Worm (Caenorhabditis elegans): ENCODE measurements around the gene gcc-2.

Gene gcc-2

ce11 chrIII:9765465-9765900 lies 3.5 kb upstream of the gcc-2 start:
- TF ChIP-seq elt-4 (tag; optimal IDR thresholded peaks at IDR 0.05) (no peak), hlh-30 (tag; optimal IDR thresholded peaks at IDR 0.05; ENCODE audit: insufficient read depth) (peak; percentile 96), elt-2 (tag; optimal IDR thresholded peaks at IDR 0.05) (peak; percentile 78), ceh-48 (tag; optimal IDR thresholded peaks at IDR 0.05) (no peak), syd-9 (tag; optimal IDR thresholded peaks at IDR 0.05) (peak; percentile 84), pros-1 (tag; optimal IDR thresholded peaks at IDR 0.05) (peak; percentile 92), Y22D7AL.16 (tag; optimal IDR thresholded peaks at IDR 0.05) (peak; percentile 51), hlh-6 (tag; optimal IDR thresholded peaks at IDR 0.05) (no peak), pag-3 (tag; optimal IDR thresholded peaks at IDR 0.05; ENCODE audit: borderline replicate concordance) (no peak), dmd-4 (tag; optimal IDR thresholded peaks at IDR 0.05; ENCODE audit: borderline replicate concordance) (peak; percentile 79), pha-2 (tag; optimal IDR thresholded peaks at IDR 0.05) (peak; percentile 79), unc-86 (tag; optimal IDR thresholded peaks at IDR 0.05) (peak; percentile 52), sox-4 (tag; optimal IDR thresholded peaks at IDR 0.05) (peak; percentile 72), mec-3 (tag; optimal IDR thresholded peaks at IDR 0.05; ENCODE audit: borderline replicate concordance) (no peak), T23F11.4 (GFP tag; optimal IDR thresholded peaks at IDR 0.05) (peak; percentile 74), ceh-6 (GFP tag; optimal IDR thresholded peaks at IDR 0.05) (peak; percentile 79), nhr-232 (tag; optimal IDR thresholded peaks at IDR 0.05) (no peak), ceh-34 (tag; optimal IDR thresholded peaks at IDR 0.05) (peak; percentile 93), ceh-19 (GFP tag; optimal IDR thresholded peaks at IDR 0.05) (peak; percentile 76), C08G9.2 (tag; optimal IDR thresholded peaks at IDR 0.05) (peak; percentile 57), ceh-30 (tag; optimal IDR thresholded peaks at IDR 0.05) (peak; percentile 82), ceh-22 (tag; optimal IDR thresholded peaks at IDR 0.05) (no peak), hlh-13 (GFP tag; optimal IDR thresholded peaks at IDR 0.05) (no peak), odd-2 (tag; optimal IDR thresholded peaks at IDR 0.05) (no peak), hlh-15 (tag; optimal IDR thresholded peaks at IDR 0.05) (no peak), ets-4 (tag; optimal IDR thresholded peaks at IDR 0.05) (peak; percentile 62), ceh-24 (tag; optimal IDR thresholded peaks at IDR 0.05) (no peak), zip-5 (tag; optimal IDR thresholded peaks at IDR 0.05) (peak; percentile 9), ama-1 (optimal IDR thresholded peaks at IDR 0.05) (peak; percentile 96), dve-1 (tag; optimal IDR thresholded peaks at IDR 0.05) (peak; percentile 90), pha-4 (tag; optimal IDR thresholded peaks at IDR 0.05) (no peak), ceh-18 (tag; optimal IDR thresholded peaks at IDR 0.05) (peak; percentile 93), ceh-2 (tag; optimal IDR thresholded peaks at IDR 0.05) (peak; percentile 51), tbx-2 (tag; optimal IDR thresholded peaks at IDR 0.05) (peak; percentile 92), fkh-6 (tag; optimal IDR thresholded peaks at IDR 0.05) (peak; percentile 20), npax-4 (tag; optimal IDR thresholded peaks at IDR 0.05) (no peak), C38D4.7 (GFP tag; optimal IDR thresholded peaks at IDR 0.05) (peak; percentile 66), eyg-1 (tag; optimal IDR thresholded peaks at IDR 0.05) (peak; percentile 52), K09A11.1 (tag; optimal IDR thresholded peaks at IDR 0.05; ENCODE audit: insufficient read depth) (peak; percentile 36), che-1 (tag; optimal IDR thresholded peaks at IDR 0.05) (peak; percentile 56), pqm-1 (tag; optimal IDR thresholded peaks at IDR 0.05) (peak; percentile 57), ceh-45 (GFP tag; IDR thresholded peaks at IDR 0.05) (peak; percentile 55), ref-2 (tag; optimal IDR thresholded peaks at IDR 0.05) (peak; percentile 98), K02D7.2 (tag; optimal IDR thresholded peaks at IDR 0.05) (peak; percentile 29), pax-1 (tag; optimal IDR thresholded peaks at IDR 0.05) (peak; percentile 56), rnt-1 (tag; optimal IDR thresholded peaks at IDR 0.05) (peak; percentile 94), tbx-7 (tag; optimal IDR thresholded peaks at IDR 0.05) (peak; percentile 59), fax-1 (tag; optimal IDR thresholded peaks at IDR 0.05) (peak; percentile 43), unc-55 (GFP tag; optimal IDR thresholded peaks at IDR 0.05) (peak; percentile 70), ztf-16 (tag; optimal IDR thresholded peaks at IDR 0.05) (peak; percentile 81), hlh-8 (tag; optimal IDR thresholded peaks at IDR 0.05) (peak; percentile 50), madf-2 (tag; optimal IDR thresholded peaks at IDR 0.05) (peak; percentile 76), ceh-31 (tag; optimal IDR thresholded peaks at IDR 0.05) (peak; percentile 88)
